Fruit fly (Drosophila melanogaster) whole organism, embryonic: ENCODE data around the gene Dsp1.

Experiments used
- ATbp ChIP-seq: fragments of 200-800 bp; sonication (Bioruptor generic); optimal IDR thresholded peaks from 2 replicates; lab custom pipeline; 2017; ENCODE audit warnings: missing biosample characterization, mild to moderate bottlenecking, missing genetic modification characterization, missing genetic modification reagents
- B-H2 ChIP-seq: fragments of 200-800 bp; sonication (Bioruptor generic); optimal IDR thresholded peaks from 2 replicates; lab custom pipeline; 2018; ENCODE audit warnings: missing biosample characterization, mild to moderate bottlenecking, missing genetic modification characterization
- Bgb ChIP-seq: fragments of 200-800 bp; sonication (Bioruptor generic); IDR thresholded peaks from 2 replicates; pipeline ENCODE4 v1.3.6; 2022; ENCODE audit warnings: missing biosample characterization, missing genetic modification characterization; ENCODE audit not compliant: partially characterized antibody
- CG12659 ChIP-seq: fragments of 200-800 bp; sonication (Bioruptor generic); optimal IDR thresholded peaks from 3 replicates; lab custom pipeline; 2017; ENCODE audit warnings: mild to moderate bottlenecking, missing biosample characterization, missing genetic modification reagents, missing genetic modification characterization
- CG12769 ChIP-seq: fragments of 200-800 bp; sonication (Bioruptor generic); optimal IDR thresholded peaks from 2 replicates; lab custom pipeline; 2019; ENCODE audit warnings: missing biosample characterization, mild to moderate bottlenecking, missing genetic modification characterization, moderate library complexity
- CG14710 ChIP-seq: fragments of 200-800 bp; sonication (Bioruptor generic); optimal IDR thresholded peaks from 3 replicates; lab custom pipeline; 2019; ENCODE audit warnings: missing biosample characterization, mild to moderate bottlenecking, missing genetic modification characterization, moderate library complexity
- CG15269 ChIP-seq: fragments of 200-800 bp; sonication (Bioruptor generic); optimal IDR thresholded peaks from 2 replicates; lab custom pipeline; 2018; ENCODE audit warnings: missing biosample characterization, mild to moderate bottlenecking, missing genetic modification characterization, moderate library complexity
- CG16863 ChIP-seq: fragments of 200-800 bp; sonication (Bioruptor generic); optimal IDR thresholded peaks from 3 replicates; lab custom pipeline; 2016; ENCODE audit warnings: missing biosample characterization, missing genetic modification characterization
- CG17359 ChIP-seq: fragments of 200-800 bp; sonication (Bioruptor generic); optimal IDR thresholded peaks from 3 replicates; lab custom pipeline; 2018; ENCODE audit warnings: missing biosample characterization, mild to moderate bottlenecking, missing genetic modification characterization, moderate library complexity
- CG17361 ChIP-seq: fragments of 200-800 bp; sonication (Bioruptor generic); IDR thresholded peaks from 3 replicates; pipeline ENCODE4 v1.3.6; 2022; ENCODE audit warnings: missing biosample characterization, missing genetic modification characterization
- CG2116 ChIP-seq: fragments of 200-800 bp; sonication (Bioruptor generic); optimal IDR thresholded peaks from 3 replicates; lab custom pipeline; 2018; ENCODE audit warnings: missing biosample characterization, mild to moderate bottlenecking, missing genetic modification characterization
- CG34224 ChIP-seq: fragments of 200-800 bp; sonication (Bioruptor generic); IDR thresholded peaks from 3 replicates; pipeline ENCODE4 v1.3.6; 2022; ENCODE audit warnings: missing biosample characterization, missing genetic modification characterization; ENCODE audit not compliant: partially characterized antibody
- CG34376 ChIP-seq: fragments of 200-800 bp; sonication (Bioruptor generic); optimal IDR thresholded peaks from 2 replicates; lab custom pipeline; 2018; ENCODE audit warnings: missing biosample characterization, mild to moderate bottlenecking, missing genetic modification characterization
- CG4328 ChIP-seq: fragments of 200-800 bp; sonication (Bioruptor generic); optimal IDR thresholded peaks from 3 replicates; lab custom pipeline; 2017; ENCODE audit warnings: missing biosample characterization, missing genetic modification reagents, missing genetic modification characterization
- CG4404 ChIP-seq: fragments of 200-800 bp; sonication (Bioruptor generic); IDR thresholded peaks from 2 replicates; pipeline ENCODE4 v1.3.6; 2022; ENCODE audit warnings: missing biosample characterization, missing genetic modification characterization
- CG5953 ChIP-seq: fragments of 200-800 bp; sonication (Bioruptor generic); IDR thresholded peaks from 2 replicates; pipeline ENCODE4 v1.3.6; 2022; ENCODE audit warnings: missing biosample characterization, missing genetic modification characterization
- CG6813 ChIP-seq: fragments of 200-800 bp; sonication (Bioruptor generic); optimal IDR thresholded peaks from 2 replicates; lab custom pipeline; 2017; ENCODE audit warnings: missing biosample characterization, missing genetic modification characterization, mild to moderate bottlenecking, moderate library complexity, missing genetic modification reagents
- CG7745 ChIP-seq: fragments of 200-800 bp; sonication (Bioruptor generic); optimal IDR thresholded peaks from 2 replicates; lab custom pipeline; 2018; ENCODE audit warnings: missing biosample characterization, mild to moderate bottlenecking, missing genetic modification characterization, moderate library complexity
- CG8281 ChIP-seq: fragments of 200-800 bp; sonication (Bioruptor generic); optimal IDR thresholded peaks from 2 replicates; lab custom pipeline; 2018; ENCODE audit warnings: missing biosample characterization, mild to moderate bottlenecking, missing genetic modification characterization, moderate library complexity
- Drgx ChIP-seq: fragments of 200-800 bp; sonication (Bioruptor generic); IDR thresholded peaks from 2 replicates; pipeline ENCODE4 v1.3.6; 2022; ENCODE audit warnings: missing biosample characterization, missing genetic modification characterization
- Gug ChIP-seq: fragments of 200-800 bp; sonication (Bioruptor generic); IDR thresholded peaks from 4 replicates; pipeline ENCODE4 v1.3.6; 2022; ENCODE audit warnings: missing biosample characterization, missing genetic modification characterization
- Kr ChIP-seq: fragments of 200-800 bp; sonication (Bioruptor generic); optimal IDR thresholded peaks from 2 replicates; lab custom pipeline; 2017; ENCODE audit warnings: missing biosample characterization, mild to moderate bottlenecking, missing genetic modification characterization
- Max ChIP-seq: fragments of 200-800 bp; sonication (Bioruptor generic); optimal IDR thresholded peaks from 2 replicates; lab custom pipeline; 2016; ENCODE audit warnings: missing biosample characterization, mild to moderate bottlenecking, missing genetic modification characterization
- Nf-YA ChIP-seq: fragments of 200-800 bp; sonication (Bioruptor generic); IDR thresholded peaks from 2 replicates; pipeline ENCODE4 v1.3.6; 2022; ENCODE audit warnings: missing biosample characterization, missing genetic modification characterization
- Optix ChIP-seq: fragments of 200-800 bp; sonication (Bioruptor generic); IDR thresholded peaks from 3 replicates; pipeline ENCODE4 v1.3.6; 2022; ENCODE audit warnings: missing biosample characterization, missing genetic modification characterization
- Pdp1 ChIP-seq, 2 experiments: fragments of 200-800 bp; sonication (Bioruptor generic); optimal IDR thresholded peaks; 3 replicates each; lab custom pipeline; 2016; ENCODE audit warnings: missing biosample characterization in 2 of 2, missing genetic modification characterization in 2 of 2, mild to moderate bottlenecking in 1 of 2, moderate library complexity in 1 of 2
- Sry-δ ChIP-seq: fragments of 200-800 bp; sonication (Bioruptor generic); optimal IDR thresholded peaks from 2 replicates; lab custom pipeline; 2016; ENCODE audit warnings: missing biosample characterization, missing genetic modification characterization
- Taf1 ChIP-seq: fragments of 200-800 bp; sonication (Bioruptor generic); IDR thresholded peaks from 2 replicates; pipeline ENCODE4 v1.3.6; 2022; ENCODE audit warnings: missing biosample characterization, missing genetic modification characterization
- YL-1 ChIP-seq: fragments of 200-800 bp; sonication (Bioruptor generic); optimal IDR thresholded peaks from 3 replicates; lab custom pipeline; 2017; ENCODE audit warnings: missing biosample characterization, mild to moderate bottlenecking, missing genetic modification characterization
- abd-A ChIP-seq: fragments of 200-800 bp; sonication (Bioruptor generic); optimal IDR thresholded peaks from 3 replicates; lab custom pipeline; 2019; ENCODE audit warnings: missing biosample characterization, mild to moderate bottlenecking, missing genetic modification characterization, moderate library complexity
- bcd ChIP-seq: fragments of 200-800 bp; sonication (Bioruptor generic); optimal IDR thresholded peaks from 2 replicates; lab custom pipeline; 2017; ENCODE audit warnings: missing biosample characterization, mild to moderate bottlenecking, missing genetic modification characterization
- chif ChIP-seq, 2 experiments: fragments of 200-800 bp; sonication (Bioruptor generic); optimal IDR thresholded peaks; 3 replicates each; lab custom pipeline; 2016; ENCODE audit warnings: missing biosample characterization in 2 of 2, missing genetic modification characterization in 2 of 2
- chinmo ChIP-seq: fragments of 200-800 bp; sonication (Bioruptor generic); IDR thresholded peaks from 4 replicates; pipeline ENCODE4 v1.3.6; 2022; ENCODE audit warnings: missing biosample characterization, missing genetic modification characterization; ENCODE audit not compliant: partially characterized antibody
- eyg ChIP-seq: fragments of 200-800 bp; sonication (Bioruptor generic); optimal IDR thresholded peaks from 3 replicates; lab custom pipeline; 2016; ENCODE audit warnings: missing biosample characterization, missing genetic modification characterization
- her ChIP-seq: fragments of 200-800 bp; sonication (Bioruptor generic); optimal IDR thresholded peaks from 2 replicates; lab custom pipeline; 2016; ENCODE audit warnings: missing biosample characterization, missing genetic modification characterization
- jigr1 ChIP-seq: fragments of 200-800 bp; sonication (Bioruptor generic); IDR thresholded peaks from 3 replicates; pipeline ENCODE4 v1.3.6; 2022; ENCODE audit warnings: missing biosample characterization, missing genetic modification characterization
- mam ChIP-seq: fragments of 200-800 bp; sonication (Bioruptor generic); optimal IDR thresholded peaks from 3 replicates; lab custom pipeline; 2016; ENCODE audit warnings: missing biosample characterization, missing genetic modification characterization
- nom ChIP-seq: fragments of 200-800 bp; sonication (Bioruptor generic); optimal IDR thresholded peaks from 2 replicates; lab custom pipeline; 2017; ENCODE audit warnings: missing biosample characterization, missing genetic modification characterization, mild to moderate bottlenecking, moderate library complexity, missing genetic modification reagents
- onecut ChIP-seq: fragments of 200-800 bp; sonication (Bioruptor generic); IDR thresholded peaks from 2 replicates; pipeline ENCODE4 v1.3.6; 2022; ENCODE audit warnings: missing biosample characterization, missing genetic modification characterization
- peb ChIP-seq: fragments of 200-800 bp; sonication (Bioruptor generic); IDR thresholded peaks from 2 replicates; pipeline ENCODE4 v1.3.6; 2022; ENCODE audit warnings: missing biosample characterization, missing genetic modification characterization
- pnt ChIP-seq: fragments of 200-800 bp; sonication (Bioruptor generic); optimal IDR thresholded peaks from 3 replicates; lab custom pipeline; 2016; ENCODE audit warnings: missing biosample characterization, missing genetic modification characterization
- pros ChIP-seq: fragments of 200-800 bp; sonication (Bioruptor generic); optimal IDR thresholded peaks from 3 replicates; lab custom pipeline; 2019; ENCODE audit warnings: missing biosample characterization, mild to moderate bottlenecking, missing genetic modification characterization, moderate library complexity
- run ChIP-seq: fragments of 200-800 bp; sonication (Bioruptor generic); optimal IDR thresholded peaks from 3 replicates; lab custom pipeline; 2018; ENCODE audit warnings: missing biosample characterization, mild to moderate bottlenecking, missing genetic modification characterization
- sob ChIP-seq: fragments of 200-800 bp; sonication (Bioruptor generic); IDR thresholded peaks from 2 replicates; pipeline ENCODE4 v1.3.6; 2022; ENCODE audit warnings: missing biosample characterization, missing genetic modification characterization
- tna ChIP-seq: fragments of 200-800 bp; sonication (Bioruptor generic); IDR thresholded peaks from 2 replicates; pipeline ENCODE4 v1.3.6; 2022; ENCODE audit warnings: missing biosample characterization, missing genetic modification characterization; ENCODE audit not compliant: partially characterized antibody
- toy ChIP-seq: fragments of 200-800 bp; sonication (Bioruptor generic); IDR thresholded peaks from 2 replicates; pipeline ENCODE4 v1.3.6; 2022; ENCODE audit warnings: missing biosample characterization, missing genetic modification characterization
- unc-4 ChIP-seq: fragments of 200-800 bp; sonication (Bioruptor generic); IDR thresholded peaks from 2 replicates; pipeline ENCODE4 v1.3.6; 2022; ENCODE audit warnings: missing biosample characterization, missing genetic modification characterization; ENCODE audit not compliant: partially characterized antibody
- vfl ChIP-seq: fragments of 200-800 bp; sonication (Bioruptor generic); optimal IDR thresholded peaks from 2 replicates; lab custom pipeline; 2016; ENCODE audit warnings: missing biosample characterization, missing genetic modification characterization
- yki ChIP-seq: fragments of >200 bp; optimal IDR thresholded peaks from 3 replicates; lab custom pipeline; 2018

The Dsp1 gene

dm6 chrX:16372492-16373350 lies 39.3 kb downstream of the Dsp1 start, which contains the start of gene Fur2 (continued):
- TF ChIP-seq Optix (GFP tag; lab: Robert Waterston, UW), result no peak
- TF ChIP-seq mam, result no peak
- no peak for TF ChIP-seq CG4404
- no peak for TF ChIP-seq tna (GFP tag; lab: Robert Waterston, UW)
- no peak for TF ChIP-seq her (GFP tag; lab: Kevin White, UChicago)
- no peak for TF ChIP-seq CG12769 (tag; lab: Kevin White, UChicago)
- no peak for TF ChIP-seq pnt (GFP tag; lab: Kevin White, UChicago)
- no peak for TF ChIP-seq toy (GFP tag; lab: Robert Waterston, UW)
- TF ChIP-seq chinmo (GFP tag; lab: Robert Waterston, UW), result peak; percentile 87; the same call in 1 of the 4 replicates
- no peak for TF ChIP-seq Taf1 (GFP tag; lab: Robert Waterston, UW)
- no peak for TF ChIP-seq CG16863 (GFP tag; lab: Kevin White, UChicago)
- TF ChIP-seq CG34224 (GFP tag; lab: Robert Waterston, UW), result peak; percentile 35; the same call in 1 of the 3 replicates
- TF ChIP-seq CG15269 (tag; lab: Kevin White, UChicago), result no peak
- TF ChIP-seq ATbp (GFP tag; lab: Kevin White, UChicago), result no peak
- no peak for TF ChIP-seq Bgb (GFP tag; lab: Robert Waterston, UW)
- TF ChIP-seq pros (GFP tag; lab: Kevin White, UChicago), result peak; percentile 50
- TF ChIP-seq CG34376 (GFP tag; lab: Kevin White, UChicago), result peak; percentile 27
- no peak for TF ChIP-seq CG5953 (GFP tag; lab: Robert Waterston, UW)
- TF ChIP-seq CG17361 (GFP tag; lab: Robert Waterston, UW), result no peak
- no peak for TF ChIP-seq Nf-YA (GFP tag; lab: Robert Waterston, UW)
- TF ChIP-seq sob (GFP tag; lab: Robert Waterston, UW), result no peak
- TF ChIP-seq yki (lab: Kevin White, UChicago), result no peak
- TF ChIP-seq CG14710, result no peak
- TF ChIP-seq vfl (GFP tag; lab: Kevin White, UChicago), result no peak
- no peak for TF ChIP-seq Kr (GFP tag; lab: Kevin White, UChicago)
- no peak for TF ChIP-seq CG7745
- TF ChIP-seq CG8281, result peak; percentile 52
- TF ChIP-seq CG12659, result no peak
- peak; percentile 53 for TF ChIP-seq abd-A (tag; lab: Kevin White, UChicago)
- 0 out of 2 replicates have a peak, but pooled peaks have one; percentile 10 for TF ChIP-seq unc-4
- peak; percentile 18; the same call in 1 of the 2 replicates for TF ChIP-seq onecut (GFP tag; lab: Robert Waterston, UW)
- TF ChIP-seq jigr1 (GFP tag; lab: Robert Waterston, UW), result no peak
- no peak for TF ChIP-seq eyg (GFP tag; lab: Kevin White, UChicago)
- no peak for TF ChIP-seq Gug (GFP tag; lab: Robert Waterston, UW)
- TF ChIP-seq CG4328 (GFP tag; lab: Kevin White, UChicago), result no peak
- TF ChIP-seq Drgx, result peak; percentile 41; the same call in 1 of the 2 replicates
- no peak for TF ChIP-seq chif (GFP tag; optimal IDR thresholded peaks at IDR 0.05; lab: Kevin White, UChicago)
- TF ChIP-seq bcd, result no peak
- no peak for TF ChIP-seq CG2116
- TF ChIP-seq Max (GFP tag; lab: Kevin White, UChicago), result no peak
- TF ChIP-seq CG17359 (tag; lab: Kevin White, UChicago), result no peak
- no peak for TF ChIP-seq YL-1 (GFP tag; lab: Kevin White, UChicago)
- TF ChIP-seq Pdp1 (GFP tag; optimal IDR thresholded peaks at IDR 0.05; lab: Kevin White, UChicago), result peak in 1 of 2 experiments; percentile 95
- TF ChIP-seq CG6813 (GFP tag; lab: Kevin White, UChicago), result no peak
- TF ChIP-seq Sry-δ, result no peak
- peak; percentile 7 for TF ChIP-seq B-H2 (GFP tag; lab: Kevin White, UChicago)
- TF ChIP-seq peb, result no peak
- TF ChIP-seq nom (GFP tag; lab: Kevin White, UChicago), result peak; percentile 49
- no peak for TF ChIP-seq run (tag; lab: Kevin White, UChicago)
